Fruit fly (Drosophila melanogaster) whole organism, prepupa: Measurements from ENCODE around the gene CG13670.
A peak's percentile ranks its signal among the peaks of the same experiment; 100 is the strongest.

Experiments used
- Blimp-1 ChIP-seq: fragments of 200-800 bp; sonication (Bioruptor generic); optimal IDR thresholded peaks from 3 replicates; lab custom pipeline; 2017; ENCODE audit warnings: missing biosample characterization, missing genetic modification characterization, mild to moderate bottlenecking, moderate library complexity, missing genetic modification reagents
- CG31627 ChIP-seq: fragments of 200-800 bp; sonication (Bioruptor generic); optimal IDR thresholded peaks from 3 replicates; lab custom pipeline; 2016; ENCODE audit warnings: missing biosample characterization, missing genetic modification characterization
- CG4318 ChIP-seq: fragments of 200-800 bp; sonication (Bioruptor generic); optimal IDR thresholded peaks from 3 replicates; lab custom pipeline; 2017; ENCODE audit warnings: missing biosample characterization, mild to moderate bottlenecking, missing genetic modification characterization
- CG6792 ChIP-seq: fragments of 200-800 bp; sonication (Bioruptor generic); optimal IDR thresholded peaks from 3 replicates; lab custom pipeline; 2016; ENCODE audit warnings: missing biosample characterization, missing genetic modification characterization
- CG8119 ChIP-seq: fragments of 200-800 bp; sonication (Bioruptor generic); IDR thresholded peaks from 3 replicates; pipeline ENCODE4 v1.3.6; 2022; ENCODE audit warnings: missing biosample characterization, missing genetic modification characterization
- Met ChIP-seq: fragments of 200-800 bp; sonication (Bioruptor generic); optimal IDR thresholded peaks from 3 replicates; lab custom pipeline; 2016; ENCODE audit warnings: missing biosample characterization, missing genetic modification characterization
- net ChIP-seq: fragments of 200-800 bp; sonication (Bioruptor generic); optimal IDR thresholded peaks from 3 replicates; lab custom pipeline; 2016; ENCODE audit warnings: missing biosample characterization, missing genetic modification characterization
- topi ChIP-seq: fragments of 200-800 bp; sonication (Bioruptor generic); optimal IDR thresholded peaks from 3 replicates; lab custom pipeline; 2016; ENCODE audit warnings: missing biosample characterization, missing genetic modification characterization

DNA sequence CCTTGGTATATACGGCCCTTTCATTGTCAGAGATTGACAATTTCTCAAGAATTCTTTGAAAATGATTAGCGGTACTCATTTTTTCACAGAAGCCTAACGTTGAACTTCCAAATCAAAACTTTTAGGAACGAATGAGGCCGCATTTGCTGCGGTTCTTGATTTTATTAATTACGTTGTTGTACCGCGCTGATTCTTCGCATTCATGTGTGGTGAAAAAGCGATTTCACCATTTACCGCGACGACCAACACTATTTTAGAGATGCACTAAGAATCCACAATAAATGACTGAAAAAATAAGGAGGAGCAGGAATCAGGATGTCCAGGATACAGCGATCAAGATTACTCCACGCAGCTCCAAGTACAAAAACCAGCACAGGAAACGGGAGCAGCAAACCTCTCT, 16.7 kb upstream of the CG13670 start, which contains the start of the genes CG7194 and Sbp2:
- TF ChIP-seq Met (no peak), topi (GFP tag; lab: Kevin White, UChicago) (peak; percentile 2), net (GFP tag; lab: Kevin White, UChicago) (no peak), CG6792 (GFP tag; lab: Kevin White, UChicago) (no peak), CG8119 (GFP tag; lab: Robert Waterston, UW) (no peak), CG4318 (GFP tag; lab: Kevin White, UChicago) (no peak), CG31627 (GFP tag; lab: Kevin White, UChicago) (no peak), Blimp-1 (GFP tag; lab: Kevin White, UChicago) (no peak)
